Worm (Caenorhabditis elegans): ENCODE measurements around the gene Y44A6D.7.

- TF ChIP-seq lin-39 (tag; optimal IDR thresholded peaks at IDR 0.05), result no peak
- no peak for TF ChIP-seq elt-3 (tag; optimal IDR thresholded peaks at IDR 0.05)
- peak; percentile 21 for TF ChIP-seq lin-14 (GFP tag; optimal IDR thresholded peaks at IDR 0.05)
- no peak for TF ChIP-seq ceh-82 (tag; optimal IDR thresholded peaks at IDR 0.05)
- TF ChIP-seq egl-27 (tag; optimal IDR thresholded peaks at IDR 0.05), result no peak
- TF ChIP-seq fkh-10 (GFP tag; optimal IDR thresholded peaks at IDR 0.05), result no peak
- TF ChIP-seq skn-1 (tag; optimal IDR thresholded peaks at IDR 0.05), result no peak
- TF ChIP-seq nhr-12 (tag; optimal IDR thresholded peaks at IDR 0.05), result no peak
Measured at ce11 chrV:20831867-20832266, 17.3 kb downstream of the Y44A6D.7 start.

Data from whole organism, L1 larva.